Worm (Caenorhabditis elegans) whole organism, midembryonic: ENCODE data around the gene tkt-1.

Experiments used
- flt-1 ChIP-seq: fragments of 200-800 bp; sonication (Bioruptor generic); IDR thresholded peaks from 2 replicates; pipeline ENCODE4 v1.3.6; 2022; ENCODE audit warnings: missing genetic modification characterization, missing compliant biosample characterization
- klf-2 ChIP-seq: fragments of 200-800 bp; sonication (Bioruptor generic); conservative IDR thresholded peaks from 2 replicates; pipeline ENCODE4 v1.3.6; 2022; ENCODE audit warnings: missing genetic modification reagents, missing genetic modification characterization, missing compliant biosample characterization
- tab-1 ChIP-seq: fragments of 200-800 bp; sonication (Bioruptor generic); IDR thresholded peaks from 2 replicates; pipeline ENCODE4 v1.3.6; 2022; ENCODE audit warnings: missing genetic modification characterization, missing compliant biosample characterization

DNA sequence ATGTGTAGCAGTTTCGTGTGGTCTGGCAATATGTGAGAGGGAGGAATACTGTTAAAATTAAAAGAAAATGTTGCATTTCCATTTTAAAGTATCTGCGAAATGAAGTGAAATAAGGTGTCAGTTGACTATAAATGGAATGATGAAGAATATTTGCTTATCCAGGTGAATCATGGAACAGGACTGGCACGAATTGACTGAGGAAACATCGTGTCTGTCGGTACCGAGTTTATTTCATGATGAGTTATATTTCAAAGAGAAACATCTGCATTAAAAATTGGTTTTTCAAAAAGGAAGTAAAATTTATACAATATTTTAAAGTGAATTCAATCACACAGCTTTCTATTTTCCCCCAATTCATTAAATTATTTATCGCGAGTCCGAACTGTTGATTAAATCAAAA is 15.9 kb upstream of the tkt-1 start, which contains the start of gene F01G10.6:
- TF ChIP-seq tab-1 (GFP tag; lab: Robert Waterston, UW) = no peak
- no peak for TF ChIP-seq klf-2 (GFP tag; lab: Robert Waterston, UW)
- no peak for TF ChIP-seq flt-1 (GFP tag; lab: Robert Waterston, UW)
